Worm (Caenorhabditis elegans): Measurements from ENCODE around the gene F42H10.6.
A peak's percentile ranks its signal among the peaks of the same experiment; 100 is the strongest.

Gene F42H10.6

ce11 chrIII:8449160-8449807, 31.0 kb downstream of the F42H10.6 start, which contains the start of gene mrpl-32:
Gene mrpl-32, plus strand, starts transcription at chrIII:8449757.
- TF ChIP-seq rbr-2 (tag; optimal IDR thresholded peaks at IDR 0.05) (no peak), Y48G9A.11 (GFP tag; IDR thresholded peaks at IDR 0.05) (peak; percentile 56), nhr-25 (tag; optimal IDR thresholded peaks at IDR 0.05; ENCODE audit: borderline replicate concordance, insufficient read depth) (no peak), ceh-32 (tag; optimal IDR thresholded peaks at IDR 0.05; ENCODE audit: poor library complexity) (no peak), nhr-6 (tag; optimal IDR thresholded peaks at IDR 0.05) (peak; percentile 15), lin-1 (GFP tag; IDR thresholded peaks at IDR 0.05) (peak; percentile 71; the same call in 1 of the 2 replicates), daf-8 (GFP tag; IDR thresholded peaks at IDR 0.05) (no peak), lsy-2 (tag; optimal IDR thresholded peaks at IDR 0.05) (peak in 1 of 2 experiments; percentile 74), pha-4 (GFP tag; IDR thresholded peaks at IDR 0.05) (peak; percentile 30; the same call in 1 of the 2 replicates), pha-4 (tag; optimal IDR thresholded peaks at IDR 0.05) (peak; percentile 26), zfp-3 (GFP tag; conservative IDR thresholded peaks at IDR 0.05) (0 out of 2 replicates have a peak, but pooled peaks have one; percentile 23), Y5F2A.4 (GFP tag; optimal IDR thresholded peaks at IDR 0.05) (peak; percentile 50), mdt-29 (GFP tag; IDR thresholded peaks at IDR 0.05) (no peak), nhr-111 (GFP tag; optimal IDR thresholded peaks at IDR 0.05) (peak; percentile 2), dpl-1 (GFP tag; optimal IDR thresholded peaks at IDR 0.05) (peak; percentile 9), F44E2.7 (GFP tag; IDR thresholded peaks at IDR 0.05) (no peak), arid-1 (GFP tag; conservative IDR thresholded peaks at IDR 0.05) (peak; percentile 75), lin-15B (tag; optimal IDR thresholded peaks at IDR 0.05) (no peak), php-3 (GFP tag; IDR thresholded peaks at IDR 0.05) (peak; percentile 33; the same call in 1 of the 2 replicates), lin-39 (tag; optimal IDR thresholded peaks at IDR 0.05) (no peak), T20F7.1 (GFP tag; optimal IDR thresholded peaks at IDR 0.05) (peak; percentile 75), hif-1 (tag; optimal IDR thresholded peaks at IDR 0.05) (no peak), nhr-102 (tag; optimal IDR thresholded peaks at IDR 0.05) (peak; percentile 35), lin-29 (GFP tag; IDR thresholded peaks at IDR 0.05) (no peak), daf-16 (GFP tag; optimal IDR thresholded peaks at IDR 0.05) (peak; percentile 10 to 41), daf-16 (tag; optimal IDR thresholded peaks at IDR 0.05) (peak; percentile 11), nhr-48 (tag; optimal IDR thresholded peaks at IDR 0.05) (no peak), F10B5.3 (tag; optimal IDR thresholded peaks at IDR 0.05) (no peak), lin-38 (GFP tag; IDR thresholded peaks at IDR 0.05) (peak; percentile 77), F49E8.2 (tag; optimal IDR thresholded peaks at IDR 0.05; ENCODE audit: borderline replicate concordance) (peak; percentile 73), Y105C5A.15 (GFP tag; IDR thresholded peaks at IDR 0.05) (no peak), jun-1 (tag; optimal IDR thresholded peaks at IDR 0.05) (no peak), ceh-20 (GFP tag; IDR thresholded peaks at IDR 0.05) (no peak), tag-97 (GFP tag; IDR thresholded peaks at IDR 0.05) (no peak), mes-2 (tag; optimal IDR thresholded peaks at IDR 0.05; ENCODE audit: poor library complexity, severe bottlenecking) (peak; percentile 50), lim-7 (GFP tag; IDR thresholded peaks at IDR 0.05) (0 out of 2 replicates have a peak, but pooled peaks have one; percentile 56), ztf-7 (tag; optimal IDR thresholded peaks at IDR 0.05) (no peak), ceh-62 (tag; optimal IDR thresholded peaks at IDR 0.05) (no peak), mxl-3 (GFP tag; optimal IDR thresholded peaks at IDR 0.05) (no peak), mep-1 (tag; optimal IDR thresholded peaks at IDR 0.05) (peak; percentile 63), dmd-9 (GFP tag; IDR thresholded peaks at IDR 0.05) (no peak), snpc-1.2 (GFP tag; IDR thresholded peaks at IDR 0.05) (peak; percentile 28; the same call in 1 of the 2 replicates), lir-3 (tag; optimal IDR thresholded peaks at IDR 0.05) (peak; percentile 40), zip-11 (GFP tag; IDR thresholded peaks at IDR 0.05) (peak; percentile 32; the same call in 1 of the 2 replicates), dve-1 (tag; optimal IDR thresholded peaks at IDR 0.05; ENCODE audit: insufficient read depth) (peak; percentile 66), T26A8.4 (GFP tag; IDR thresholded peaks at IDR 0.05) (no peak), ama-1 (optimal IDR thresholded peaks at IDR 0.05) (peak; percentile 16), Y75B8A.6 (GFP tag; IDR thresholded peaks at IDR 0.05) (0 out of 2 replicates have a peak, but pooled peaks have one; percentile 15), ceh-82 (tag; optimal IDR thresholded peaks at IDR 0.05) (no peak)
